Fruit fly (Drosophila melanogaster) whole organism: ENCODE data around the gene Pdp1.

Source experiments
- CG8478 ChIP-seq: fragments of >200 bp; optimal IDR thresholded peaks from 2 replicates; lab custom pipeline; 2018; ENCODE audit warnings: inconsistent platforms
- EcR ChIP-seq, 2 experiments: fragments of >200 bp; optimal IDR thresholded peaks; 2 replicates each; lab custom pipeline; 2017; ENCODE audit warnings: missing biosample characterization in 2 of 2, missing genetic modification characterization in 2 of 2, missing genetic modification reagents in 2 of 2
- pan ChIP-seq: fragments of >200 bp; optimal IDR thresholded peaks from 2 replicates; lab custom pipeline; 2017
- psq ChIP-seq: fragments of >200 bp; optimal IDR thresholded peaks from 2 replicates; lab custom pipeline; 2017
- usp ChIP-seq: fragments of >200 bp; optimal IDR thresholded peaks from 2 replicates; lab custom pipeline; 2017; ENCODE audit warnings: missing biosample characterization, missing genetic modification characterization, mixed read lengths

- no peak for TF ChIP-seq EcR (GFP tag; optimal IDR thresholded peaks at IDR 0.05; lab: Kevin White, UChicago)
- no peak for TF ChIP-seq psq (lab: Kevin White, UChicago)
- TF ChIP-seq usp (GFP tag; lab: Kevin White, UChicago) = no peak
- no peak for TF ChIP-seq CG8478 (lab: Kevin White, UChicago)
- no peak for TF ChIP-seq pan (lab: Kevin White, UChicago)
Measured at dm6 chr3L:7910916-7911467, 43.8 kb upstream of the Pdp1 start.
